Fruit fly (Drosophila melanogaster) whole organism, embryonic: ENCODE results near the gene CG13671.

Experiments used
- Ada2b ChIP-seq: fragments of 200-800 bp; sonication (Bioruptor generic); IDR thresholded peaks from 2 replicates; pipeline ENCODE4 v1.3.6; 2022; ENCODE audit warnings: missing biosample characterization, missing genetic modification characterization
- B-H1 ChIP-seq: fragments of 200-800 bp; sonication (Bioruptor generic); IDR thresholded peaks from 3 replicates; pipeline ENCODE4 v1.3.6; 2022; ENCODE audit warnings: missing biosample characterization, missing genetic modification characterization
- Bgb ChIP-seq: fragments of 200-800 bp; sonication (Bioruptor generic); IDR thresholded peaks from 2 replicates; pipeline ENCODE4 v1.3.6; 2022; ENCODE audit warnings: missing biosample characterization, missing genetic modification characterization; ENCODE audit not compliant: partially characterized antibody
- Blimp-1 ChIP-seq: fragments of 200-800 bp; sonication (Bioruptor generic); optimal IDR thresholded peaks from 3 replicates; lab custom pipeline; 2018; ENCODE audit warnings: missing biosample characterization, missing genetic modification characterization, mild to moderate bottlenecking, moderate library complexity, missing genetic modification reagents
- BtbVII ChIP-seq: fragments of 200-800 bp; sonication (Bioruptor generic); optimal IDR thresholded peaks from 3 replicates; lab custom pipeline; 2017; ENCODE audit warnings: missing biosample characterization, mild to moderate bottlenecking, missing genetic modification characterization
- CG1024 ChIP-seq: fragments of 200-800 bp; sonication (Bioruptor generic); IDR thresholded peaks from 2 replicates; pipeline ENCODE4 v1.3.6; 2022; ENCODE audit warnings: missing biosample characterization, missing genetic modification characterization
- CG10321 ChIP-seq: fragments of 200-800 bp; sonication (Bioruptor generic); IDR thresholded peaks from 2 replicates; pipeline ENCODE4 v1.3.6; 2022; ENCODE audit warnings: missing biosample characterization, missing genetic modification characterization
- CG11085 ChIP-seq: fragments of 200-800 bp; sonication (Bioruptor generic); IDR thresholded peaks from 2 replicates; pipeline ENCODE4 v1.3.6; 2022; ENCODE audit warnings: missing biosample characterization, missing genetic modification characterization
- CG11247 ChIP-seq: fragments of 200-800 bp; sonication (Bioruptor generic); IDR thresholded peaks from 2 replicates; pipeline ENCODE4 v1.3.6; 2022; ENCODE audit warnings: missing biosample characterization, missing genetic modification characterization
- CG14014 ChIP-seq: fragments of 200-800 bp; sonication (Bioruptor generic); IDR thresholded peaks from 2 replicates; pipeline ENCODE4 v1.3.6; 2022; ENCODE audit warnings: missing biosample characterization, missing genetic modification characterization
- CG15479 ChIP-seq: fragments of 200-800 bp; sonication (Bioruptor generic); optimal IDR thresholded peaks from 3 replicates; lab custom pipeline; 2019; ENCODE audit warnings: missing biosample characterization, mild to moderate bottlenecking, missing genetic modification characterization, moderate library complexity
- CG17912 ChIP-seq: fragments of 200-800 bp; sonication (Bioruptor generic); optimal IDR thresholded peaks from 2 replicates; lab custom pipeline; 2018; ENCODE audit warnings: missing biosample characterization, mild to moderate bottlenecking, missing genetic modification characterization
- CG2199 ChIP-seq: fragments of 200-800 bp; sonication (Bioruptor generic); IDR thresholded peaks from 3 replicates; pipeline ENCODE4 v1.3.6; 2022; ENCODE audit warnings: missing biosample characterization, missing genetic modification characterization
- CG31365 ChIP-seq: fragments of 200-800 bp; sonication (Bioruptor generic); optimal IDR thresholded peaks from 2 replicates; lab custom pipeline; 2018; ENCODE audit warnings: missing biosample characterization, mild to moderate bottlenecking, missing genetic modification characterization
- CG3838 ChIP-seq: fragments of 200-800 bp; sonication (Bioruptor generic); optimal IDR thresholded peaks from 3 replicates; lab custom pipeline; 2016; ENCODE audit warnings: missing biosample characterization, missing genetic modification characterization
- CG3847 ChIP-seq: fragments of 200-800 bp; sonication (Bioruptor generic); IDR thresholded peaks from 2 replicates; pipeline ENCODE4 v1.3.6; 2022; ENCODE audit warnings: missing biosample characterization, missing genetic modification characterization
- CG4854 ChIP-seq: fragments of 200-800 bp; sonication (Bioruptor generic); optimal IDR thresholded peaks from 2 replicates; lab custom pipeline; 2016; ENCODE audit warnings: missing biosample characterization, missing genetic modification characterization, inconsistent platforms
- CG5245 ChIP-seq: fragments of 200-800 bp; sonication (Bioruptor generic); optimal IDR thresholded peaks from 3 replicates; lab custom pipeline; 2016; ENCODE audit warnings: missing biosample characterization, missing genetic modification characterization
- CG6765 ChIP-seq: fragments of 200-800 bp; sonication (Bioruptor generic); optimal IDR thresholded peaks from 3 replicates; lab custom pipeline; 2017; ENCODE audit warnings: missing biosample characterization, mild to moderate bottlenecking, missing genetic modification characterization
- CG6854 ChIP-seq: fragments of 200-800 bp; sonication (Bioruptor generic); optimal IDR thresholded peaks from 3 replicates; lab custom pipeline; 2017; ENCODE audit warnings: missing biosample characterization, mild to moderate bottlenecking, missing genetic modification characterization
- CG7745 ChIP-seq: fragments of 200-800 bp; sonication (Bioruptor generic); optimal IDR thresholded peaks from 2 replicates; lab custom pipeline; 2018; ENCODE audit warnings: missing biosample characterization, mild to moderate bottlenecking, missing genetic modification characterization, moderate library complexity
- CG7839 ChIP-seq: fragments of 200-800 bp; sonication (Bioruptor generic); optimal IDR thresholded peaks from 3 replicates; lab custom pipeline; 2018; ENCODE audit warnings: missing biosample characterization, mild to moderate bottlenecking, missing genetic modification characterization, moderate library complexity
- Dad ChIP-seq: fragments of 200-800 bp; sonication (Bioruptor generic); optimal IDR thresholded peaks from 3 replicates; lab custom pipeline; 2016; ENCODE audit warnings: missing biosample characterization, missing genetic modification characterization
- HLH54F ChIP-seq: fragments of 200-800 bp; sonication (Bioruptor generic); optimal IDR thresholded peaks from 3 replicates; lab custom pipeline; 2016; ENCODE audit warnings: missing biosample characterization, missing genetic modification characterization
- Myb ChIP-seq: fragments of 200-800 bp; sonication (Bioruptor generic); optimal IDR thresholded peaks from 2 replicates; lab custom pipeline; 2016; ENCODE audit warnings: missing biosample characterization, missing genetic modification characterization
- NC2β ChIP-seq: fragments of 200-800 bp; sonication (Bioruptor generic); optimal IDR thresholded peaks from 2 replicates; lab custom pipeline; 2016; ENCODE audit warnings: missing biosample characterization, missing genetic modification characterization
- NK7.1 ChIP-seq: fragments of 200-800 bp; sonication (Bioruptor generic); optimal IDR thresholded peaks from 3 replicates; lab custom pipeline; 2016; ENCODE audit warnings: missing biosample characterization, missing genetic modification characterization
- Oli ChIP-seq: fragments of 200-800 bp; sonication (Bioruptor generic); optimal IDR thresholded peaks from 2 replicates; lab custom pipeline; 2018; ENCODE audit warnings: missing biosample characterization, mild to moderate bottlenecking, missing genetic modification characterization, moderate library complexity
- Poxn ChIP-seq: fragments of 200-800 bp; sonication (Bioruptor generic); IDR thresholded peaks from 2 replicates; pipeline ENCODE4 v1.3.6; 2022; ENCODE audit warnings: missing biosample characterization, missing genetic modification characterization
- Vsx1 ChIP-seq: fragments of 200-800 bp; sonication (Bioruptor generic); optimal IDR thresholded peaks from 2 replicates; lab custom pipeline; 2017; ENCODE audit warnings: missing biosample characterization, mild to moderate bottlenecking, missing genetic modification characterization, missing genetic modification reagents
- aop ChIP-seq: fragments of 200-800 bp; sonication (Bioruptor generic); IDR thresholded peaks from 2 replicates; pipeline ENCODE4 v1.3.6; 2022; ENCODE audit warnings: missing biosample characterization, missing genetic modification characterization
- ara ChIP-seq: fragments of 200-800 bp; sonication (Bioruptor generic); IDR thresholded peaks from 2 replicates; pipeline ENCODE4 v1.3.6; 2022; ENCODE audit warnings: missing biosample characterization, missing genetic modification characterization
- az2 ChIP-seq: fragments of 200-800 bp; sonication (Bioruptor generic); optimal IDR thresholded peaks from 3 replicates; lab custom pipeline; 2016; ENCODE audit warnings: missing biosample characterization, missing genetic modification characterization
- cas ChIP-seq: fragments of 200-800 bp; sonication (Bioruptor generic); IDR thresholded peaks from 2 replicates; pipeline ENCODE4 v1.3.6; 2022; ENCODE audit warnings: missing biosample characterization, missing genetic modification characterization
- cato ChIP-seq: fragments of 200-800 bp; sonication (Bioruptor generic); optimal IDR thresholded peaks from 2 replicates; lab custom pipeline; 2016; ENCODE audit warnings: missing biosample characterization, missing genetic modification characterization, borderline replicate concordance
- cg ChIP-seq: fragments of 200-800 bp; sonication (Bioruptor generic); optimal IDR thresholded peaks from 3 replicates; lab custom pipeline; 2019; ENCODE audit warnings: missing biosample characterization, mild to moderate bottlenecking, missing genetic modification characterization, moderate library complexity
- da ChIP-seq: fragments of 200-800 bp; sonication (Bioruptor generic); optimal IDR thresholded peaks from 2 replicates; lab custom pipeline; 2016; ENCODE audit warnings: missing biosample characterization, missing genetic modification characterization
- eve ChIP-seq, 2 experiments: fragments of >200 bp; optimal IDR thresholded peaks; 2 replicates each; lab custom pipeline; 2017; ENCODE audit warnings: missing biosample characterization in 2 of 2, missing genetic modification characterization in 2 of 2
- fd96Cb ChIP-seq: fragments of 200-800 bp; sonication (Bioruptor generic); optimal IDR thresholded peaks from 2 replicates; lab custom pipeline; 2018; ENCODE audit warnings: missing biosample characterization, mild to moderate bottlenecking, missing genetic modification characterization, moderate library complexity
- gfzf ChIP-seq: fragments of 200-800 bp; sonication (Bioruptor generic); optimal IDR thresholded peaks from 2 replicates; lab custom pipeline; 2016; ENCODE audit warnings: missing biosample characterization, mild to moderate bottlenecking, missing genetic modification characterization, moderate library complexity
- gsb ChIP-seq: fragments of 200-800 bp; sonication (Bioruptor generic); IDR thresholded peaks from 2 replicates; pipeline ENCODE4 v1.3.6; 2022; ENCODE audit warnings: missing biosample characterization, missing genetic modification characterization
- gsb-n ChIP-seq: fragments of 200-800 bp; sonication (Bioruptor generic); optimal IDR thresholded peaks from 3 replicates; lab custom pipeline; 2018; ENCODE audit warnings: missing biosample characterization, mild to moderate bottlenecking, missing genetic modification characterization
- her ChIP-seq: fragments of 200-800 bp; sonication (Bioruptor generic); optimal IDR thresholded peaks from 2 replicates; lab custom pipeline; 2016; ENCODE audit warnings: missing biosample characterization, missing genetic modification characterization
- jigr1 ChIP-seq: fragments of 200-800 bp; sonication (Bioruptor generic); IDR thresholded peaks from 3 replicates; pipeline ENCODE4 v1.3.6; 2022; ENCODE audit warnings: missing biosample characterization, missing genetic modification characterization
- kay ChIP-seq: fragments of 200-800 bp; sonication (Bioruptor generic); optimal IDR thresholded peaks from 2 replicates; lab custom pipeline; 2016; ENCODE audit warnings: missing biosample characterization, missing genetic modification characterization
- klu ChIP-seq: fragments of 200-800 bp; sonication (Bioruptor generic); IDR thresholded peaks from 2 replicates; pipeline ENCODE4 v1.3.6; 2022; ENCODE audit warnings: missing biosample characterization, missing genetic modification characterization
- luna ChIP-seq: fragments of 200-800 bp; sonication (Bioruptor generic); optimal IDR thresholded peaks from 2 replicates; lab custom pipeline; 2016; ENCODE audit warnings: missing biosample characterization, missing genetic modification characterization
- phol ChIP-seq: fragments of 200-800 bp; sonication (Bioruptor generic); optimal IDR thresholded peaks from 3 replicates; lab custom pipeline; 2018; ENCODE audit warnings: missing biosample characterization, mild to moderate bottlenecking, missing genetic modification characterization, moderate library complexity
- sd ChIP-seq: fragments of 200-800 bp; sonication (Bioruptor generic); optimal IDR thresholded peaks from 3 replicates; lab custom pipeline; 2018; ENCODE audit warnings: missing biosample characterization, mild to moderate bottlenecking, missing genetic modification characterization, moderate library complexity
- sob ChIP-seq: fragments of 200-800 bp; sonication (Bioruptor generic); IDR thresholded peaks from 2 replicates; pipeline ENCODE4 v1.3.6; 2022; ENCODE audit warnings: missing biosample characterization, missing genetic modification characterization
- unc-4 ChIP-seq: fragments of 200-800 bp; sonication (Bioruptor generic); IDR thresholded peaks from 2 replicates; pipeline ENCODE4 v1.3.6; 2022; ENCODE audit warnings: missing biosample characterization, missing genetic modification characterization; ENCODE audit not compliant: partially characterized antibody
- vfl ChIP-seq: fragments of 200-800 bp; sonication (Bioruptor generic); optimal IDR thresholded peaks from 2 replicates; lab custom pipeline; 2016; ENCODE audit warnings: missing biosample characterization, missing genetic modification characterization

CG13671 gene

DNA sequence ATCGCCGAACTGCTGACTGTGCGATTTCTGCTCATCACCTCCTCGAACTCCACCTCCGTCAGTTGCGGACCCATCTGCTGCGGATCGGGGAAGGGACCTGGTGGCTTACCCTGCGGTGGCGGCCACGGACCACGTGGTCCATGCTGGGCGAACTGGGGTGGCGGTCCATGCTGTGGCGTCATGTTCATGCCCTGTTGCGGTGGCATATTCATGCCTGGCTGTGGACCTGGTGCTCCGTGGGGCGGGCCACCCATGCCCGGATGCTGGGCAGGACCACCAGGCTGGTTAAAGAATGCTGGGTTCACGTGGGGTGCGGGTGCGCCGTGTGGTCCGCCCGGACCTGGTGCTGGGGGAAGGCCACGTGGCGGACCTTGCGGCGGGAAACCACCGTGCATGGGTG, 12.4 kb downstream of the CG13671 start (continued):
- TF ChIP-seq CG2199 (no peak), sd (tag; lab: Kevin White, UChicago) (no peak), ara (no peak), CG17912 (GFP tag; lab: Kevin White, UChicago) (no peak), vfl (no peak), CG7745 (tag; lab: Kevin White, UChicago) (no peak), CG1024 (GFP tag; lab: Robert Waterston, UW) (no peak), CG31365 (tag; lab: Kevin White, UChicago) (no peak), CG4854 (no peak), HLH54F (GFP tag; lab: Kevin White, UChicago) (no peak), B-H1 (no peak), cato (no peak), CG11247 (GFP tag; lab: Robert Waterston, UW) (0 out of 2 replicates have a peak, but pooled peaks have one; percentile 24), Vsx1 (GFP tag; lab: Kevin White, UChicago) (no peak), aop (no peak), klu (GFP tag; lab: Robert Waterston, UW) (no peak), her (GFP tag; lab: Kevin White, UChicago) (no peak), eve (GFP tag; optimal IDR thresholded peaks at IDR 0.05; lab: Kevin White, UChicago) (no peak), gsb-n (tag; lab: Kevin White, UChicago) (no peak), CG6765 (GFP tag; lab: Kevin White, UChicago) (no peak), luna (GFP tag; lab: Kevin White, UChicago) (no peak)

DNA sequence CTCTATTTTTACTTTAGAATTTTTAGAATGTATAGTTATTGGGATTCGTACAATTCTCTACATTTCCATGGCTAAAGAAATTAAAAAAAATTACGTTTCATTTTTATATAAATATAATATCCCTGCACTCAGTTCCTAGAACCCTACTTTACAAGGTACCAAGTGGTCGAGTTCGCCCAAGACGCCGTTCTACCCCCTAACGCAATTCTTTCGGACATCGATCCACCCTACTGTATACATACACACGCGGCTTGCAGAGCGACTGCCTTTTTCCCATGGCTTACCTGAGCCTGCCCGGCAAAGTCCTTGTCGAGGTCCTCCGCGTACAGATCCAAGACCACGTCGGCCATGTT, 14.9 kb downstream of the CG13671 start:
- TF ChIP-seq CG3838 (GFP tag; lab: Kevin White, UChicago): no peak
- TF ChIP-seq Myb (GFP tag; lab: Kevin White, UChicago): no peak
- no peak for TF ChIP-seq CG7839 (tag; lab: Kevin White, UChicago)
- no peak for TF ChIP-seq fd96Cb
- no peak for TF ChIP-seq NC2β
- no peak for TF ChIP-seq sob (GFP tag; lab: Robert Waterston, UW)
- no peak for TF ChIP-seq Dad (GFP tag; lab: Kevin White, UChicago)
- no peak for TF ChIP-seq unc-4 (GFP tag; lab: Robert Waterston, UW)
- no peak for TF ChIP-seq CG6854 (GFP tag; lab: Kevin White, UChicago)
- TF ChIP-seq BtbVII: no peak
- no peak for TF ChIP-seq Poxn (GFP tag; lab: Robert Waterston, UW)
- TF ChIP-seq cato: no peak
- no peak for TF ChIP-seq cg (GFP tag; lab: Kevin White, UChicago)
- TF ChIP-seq phol (tag; lab: Kevin White, UChicago): no peak
- TF ChIP-seq CG5245 (GFP tag; lab: Kevin White, UChicago): no peak
- no peak for TF ChIP-seq jigr1 (GFP tag; lab: Robert Waterston, UW)
- no peak for TF ChIP-seq Bgb (GFP tag; lab: Robert Waterston, UW)
- TF ChIP-seq CG15479: no peak
- no peak for TF ChIP-seq CG10321 (GFP tag; lab: Robert Waterston, UW)
- no peak for TF ChIP-seq gfzf (GFP tag; lab: Kevin White, UChicago)
- TF ChIP-seq NK7.1 (GFP tag; lab: Kevin White, UChicago): no peak
- no peak for TF ChIP-seq gsb
- TF ChIP-seq Ada2b (GFP tag; lab: Robert Waterston, UW): peak; percentile 44; the same call in 1 of the 2 replicates
- TF ChIP-seq cas (GFP tag; lab: Robert Waterston, UW): peak; percentile 29; the same call in 1 of the 2 replicates
- TF ChIP-seq az2: peak; percentile 16
- TF ChIP-seq da (GFP tag; lab: Kevin White, UChicago): no peak
- TF ChIP-seq Blimp-1: no peak
- TF ChIP-seq Oli (tag; lab: Kevin White, UChicago): no peak
- 0 out of 2 replicates have a peak, but pooled peaks have one; percentile 8 for TF ChIP-seq CG14014
- no peak for TF ChIP-seq Vsx1 (GFP tag; lab: Kevin White, UChicago)
- no peak for TF ChIP-seq kay
- no peak for TF ChIP-seq CG3847
- no peak for TF ChIP-seq CG11085 (GFP tag; lab: Robert Waterston, UW)
